Fruit fly (Drosophila melanogaster): Measurements from ENCODE around the gene CG18814.

Gene CG18814

DNA sequence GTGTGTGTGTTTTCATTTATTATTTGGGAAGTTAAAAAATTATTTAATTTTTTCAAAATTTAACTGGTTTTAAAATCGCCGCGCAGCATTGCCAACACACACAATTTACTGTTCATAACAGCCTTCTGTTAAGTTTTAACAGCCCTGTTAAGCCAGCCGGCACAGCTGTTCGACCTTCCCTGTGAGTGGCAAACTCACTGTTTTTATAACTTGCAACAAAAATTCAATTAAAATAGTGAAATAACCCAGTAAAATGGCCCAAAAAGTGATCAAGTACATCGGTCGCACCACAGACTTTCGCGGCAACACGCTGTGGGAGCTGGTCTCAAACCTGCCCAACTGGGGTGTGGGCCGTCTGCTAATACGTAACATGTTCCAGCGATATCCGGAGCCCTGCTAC is 21.7 kb upstream of the CG18814 start, which contains the start of gene mRpS34:
Gene mRpS34 (plus strand): TSS at position 161 of the 400 bp plus-strand sequence.
- no peak for TF ChIP-seq CG17801 (GFP tag; optimal IDR thresholded peaks at IDR 0.05; ENCODE audit: partially characterized antibody)

DNA sequence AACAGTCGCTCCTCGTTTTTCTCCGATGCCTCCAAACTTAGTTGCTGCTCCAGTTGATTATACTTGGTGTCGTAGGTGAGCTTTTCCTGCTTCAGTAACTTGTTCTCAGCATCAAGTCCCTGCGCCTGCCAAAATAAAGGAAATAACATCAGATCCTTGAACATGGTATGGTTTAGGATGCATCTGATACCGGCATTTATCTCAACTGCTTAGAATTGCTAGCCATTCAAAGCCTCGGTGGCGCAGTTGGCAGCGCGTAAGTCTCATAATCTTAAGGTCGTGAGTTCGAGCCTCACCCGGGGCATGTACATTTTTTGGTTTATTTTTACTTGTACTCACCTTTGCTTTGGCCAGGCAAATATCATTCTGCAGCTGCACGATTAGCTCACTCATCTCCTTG is 19.9 kb upstream of the CG18814 start:
- no peak for TF ChIP-seq CG17801 (GFP tag; optimal IDR thresholded peaks at IDR 0.05; ENCODE audit: partially characterized antibody)

DNA sequence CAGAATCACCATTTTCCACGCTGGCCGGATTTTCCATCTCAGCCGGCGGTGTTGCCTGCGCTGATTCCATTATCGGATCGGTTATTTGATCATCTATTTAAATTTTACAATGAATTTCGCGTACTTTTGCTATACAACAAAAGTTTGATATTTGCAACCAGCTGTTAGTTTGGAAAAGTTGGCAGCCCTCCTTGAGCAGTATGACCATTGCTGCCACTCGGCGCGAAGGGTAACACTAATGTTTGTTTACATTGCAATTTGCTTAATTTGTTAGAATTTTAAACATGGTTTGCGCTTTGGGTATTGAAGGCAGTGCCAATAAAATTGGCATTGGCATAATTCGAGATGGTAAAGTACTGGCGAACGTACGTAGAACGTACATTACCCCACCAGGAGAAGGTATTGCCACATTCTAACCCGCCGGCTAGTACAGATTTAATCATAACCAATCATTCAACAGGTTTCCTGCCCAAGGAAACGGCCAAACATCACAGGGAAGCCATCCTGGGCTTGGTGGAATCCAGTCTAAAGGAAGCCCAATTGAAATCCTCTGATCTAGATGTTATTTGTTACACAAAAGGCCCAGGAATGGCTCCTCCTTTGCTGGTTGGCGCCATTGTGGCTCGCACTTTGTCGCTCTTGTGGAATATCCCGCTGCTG is 17.7 kb upstream of the CG18814 start, which contains the start of the genes Golgin104 and Tcs3:
Gene Golgin104 (minus strand): TSS at position 182 of the 660 bp plus-strand sequence.
Gene Tcs3 (plus strand): TSS at position 222 of the 660 bp plus-strand sequence.
- TF ChIP-seq CG17801 (GFP tag; optimal IDR thresholded peaks at IDR 0.05; ENCODE audit: partially characterized antibody), result no peak

DNA sequence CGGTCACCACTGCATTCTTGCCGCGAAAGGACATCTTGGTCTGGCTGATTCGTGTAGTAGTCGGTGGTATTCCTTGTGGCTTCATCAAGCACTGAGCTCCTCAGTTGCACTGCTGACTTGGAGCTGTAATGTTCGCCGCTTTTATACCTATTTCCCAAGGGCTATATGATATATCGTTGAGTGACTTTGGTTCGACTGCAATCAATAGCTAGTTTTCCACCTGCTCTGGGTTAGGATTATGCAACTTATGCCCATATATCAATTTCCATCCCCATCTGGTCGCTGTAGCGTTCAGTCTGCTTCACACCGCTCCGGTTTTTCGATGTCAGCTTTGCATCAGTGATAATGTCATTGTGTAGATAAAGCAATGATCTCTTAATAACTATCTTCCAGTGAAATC is 15.4 kb upstream of the CG18814 start, which contains the start of gene Pdh:
Gene Pdh (minus strand): TSS at position 101 of the 400 bp plus-strand sequence.
- TF ChIP-seq CG17801 (GFP tag; optimal IDR thresholded peaks at IDR 0.05; ENCODE audit: partially characterized antibody), result no peak

DNA sequence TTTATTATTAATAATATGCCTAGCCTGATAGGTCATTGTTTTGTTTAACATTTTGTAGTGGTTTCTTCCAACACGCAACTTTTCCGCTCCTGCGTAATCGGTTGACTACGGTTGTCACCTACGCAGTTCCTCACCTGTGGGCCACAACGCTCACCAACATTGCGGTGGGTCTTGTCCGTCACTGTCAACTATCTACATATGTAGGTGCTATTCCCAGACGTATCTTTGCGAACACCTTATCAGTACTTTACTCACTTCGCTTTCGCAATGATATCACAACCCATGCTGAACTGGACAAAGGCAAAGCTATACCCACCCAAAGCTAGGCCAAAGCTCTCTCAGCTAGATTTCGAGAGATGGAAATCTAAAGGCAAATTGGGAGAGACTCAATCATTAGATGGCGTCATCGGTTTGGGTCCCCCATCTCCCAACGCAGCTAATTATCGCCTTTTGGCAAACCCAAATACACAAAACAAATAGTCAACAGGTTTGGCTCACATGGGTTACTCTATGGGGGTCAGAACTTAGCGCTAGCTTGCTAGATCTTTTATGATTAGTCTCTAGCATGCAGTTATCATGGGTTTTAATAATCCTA is 13.4 kb upstream of the CG18814 start:
- TF ChIP-seq CG17801 (GFP tag; optimal IDR thresholded peaks at IDR 0.05; ENCODE audit: partially characterized antibody), result no peak

dm6 chr3L:16357187-16357728 is 12.4 kb upstream of the CG18814 start:
- TF ChIP-seq CG17801 (GFP tag; optimal IDR thresholded peaks at IDR 0.05; ENCODE audit: partially characterized antibody), result no peak

DNA sequence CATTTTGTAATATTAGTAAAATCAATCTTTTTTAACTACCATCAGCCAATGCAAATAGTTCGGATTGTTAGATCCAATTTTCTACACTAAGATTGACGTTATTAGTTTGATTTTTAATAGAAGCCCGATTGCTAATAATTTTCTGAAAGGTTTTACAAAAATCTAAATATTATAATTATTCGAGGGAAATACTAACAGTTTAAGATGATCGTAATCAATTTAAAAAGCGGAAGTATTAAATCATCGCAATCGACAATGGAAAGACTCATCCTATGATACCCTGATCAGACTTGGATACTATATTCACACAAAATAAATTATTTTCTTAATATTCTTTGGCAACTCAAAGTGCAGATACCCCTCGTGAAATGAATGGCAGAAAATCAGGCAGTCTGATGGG is 11.8 kb upstream of the CG18814 start:
- no peak for TF ChIP-seq CG17801 (GFP tag; optimal IDR thresholded peaks at IDR 0.05; ENCODE audit: partially characterized antibody)

DNA sequence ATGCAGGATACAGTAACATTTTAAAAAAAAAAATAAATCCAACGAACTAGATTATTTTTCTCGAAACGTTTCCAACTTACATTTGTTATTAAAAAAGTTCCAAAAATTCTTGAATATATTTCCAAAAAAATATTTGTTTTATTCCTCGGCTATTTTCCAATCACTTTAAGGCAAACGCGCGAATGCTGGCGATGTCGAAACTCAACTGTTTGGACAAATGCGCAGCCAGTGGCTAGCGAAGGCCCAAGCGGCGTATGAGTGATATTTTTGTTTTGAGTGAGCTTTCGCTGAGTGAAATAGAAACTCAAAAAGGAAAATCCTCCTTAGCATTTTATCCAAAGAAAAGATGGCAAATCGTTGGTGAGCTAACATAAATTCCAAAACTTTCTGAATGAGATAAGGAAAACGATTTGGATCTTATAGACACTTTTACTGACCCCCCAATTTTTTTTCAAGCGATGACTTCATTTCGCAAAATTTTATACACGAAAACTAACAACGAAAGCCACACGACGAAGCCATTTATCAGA is 10.3 kb upstream of the CG18814 start, which contains the start of gene ringer:
Gene ringer (minus strand): TSS at position 210 of the 530 bp plus-strand sequence.
- no peak for TF ChIP-seq CG17801 (GFP tag; optimal IDR thresholded peaks at IDR 0.05; ENCODE audit: partially characterized antibody)

- no peak for TF ChIP-seq CG17801 (GFP tag; optimal IDR thresholded peaks at IDR 0.05; ENCODE audit: partially characterized antibody)
These were observed 9.8 kb upstream of the CG18814 start for dm6 chr3L:16359795-16360194.

DNA sequence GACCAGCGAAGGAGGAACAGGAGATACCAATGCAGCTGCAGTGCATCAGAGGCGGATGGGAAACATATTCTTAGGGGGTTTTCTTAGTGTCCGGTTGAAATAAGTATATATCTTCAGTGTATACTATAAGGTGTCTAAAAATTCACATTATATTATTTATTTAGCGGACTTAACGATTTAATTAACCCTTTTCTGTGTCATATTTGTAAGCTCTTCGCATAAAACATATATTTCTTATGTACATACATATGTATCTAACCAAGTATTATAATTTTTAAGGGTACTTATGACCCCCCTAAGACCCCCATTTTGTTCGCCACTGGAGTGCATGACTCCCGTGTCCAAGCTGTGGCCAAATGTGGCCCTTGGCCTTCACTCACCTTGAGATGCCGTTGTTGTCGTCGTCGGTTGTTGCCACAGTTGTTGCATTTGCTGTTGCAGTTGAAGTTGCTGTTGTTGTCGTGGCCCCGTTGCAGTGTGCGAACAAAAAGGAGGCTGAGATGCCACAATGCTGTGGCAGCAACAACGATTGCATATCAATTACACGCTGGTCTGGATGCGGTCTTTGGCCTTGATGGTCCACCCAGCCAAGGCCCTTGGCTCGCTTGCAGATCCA is 8.3 kb upstream of the CG18814 start:
- TF ChIP-seq CG17801 (GFP tag; optimal IDR thresholded peaks at IDR 0.05; ENCODE audit: partially characterized antibody), result no peak

- no peak for TF ChIP-seq CG17801 (GFP tag; optimal IDR thresholded peaks at IDR 0.05; ENCODE audit: partially characterized antibody)
These were observed 7.4 kb upstream of the CG18814 start, which contains the start of gene Cpr72Ea for dm6 chr3L:16362119-16362653. Cpr72Ea (plus strand) TSS chr3L:16362603.

- no peak for TF ChIP-seq CG17801 (GFP tag; optimal IDR thresholded peaks at IDR 0.05; ENCODE audit: partially characterized antibody)
These were observed 5.4 kb upstream of the CG18814 start for dm6 chr3L:16364182-16364581.

DNA sequence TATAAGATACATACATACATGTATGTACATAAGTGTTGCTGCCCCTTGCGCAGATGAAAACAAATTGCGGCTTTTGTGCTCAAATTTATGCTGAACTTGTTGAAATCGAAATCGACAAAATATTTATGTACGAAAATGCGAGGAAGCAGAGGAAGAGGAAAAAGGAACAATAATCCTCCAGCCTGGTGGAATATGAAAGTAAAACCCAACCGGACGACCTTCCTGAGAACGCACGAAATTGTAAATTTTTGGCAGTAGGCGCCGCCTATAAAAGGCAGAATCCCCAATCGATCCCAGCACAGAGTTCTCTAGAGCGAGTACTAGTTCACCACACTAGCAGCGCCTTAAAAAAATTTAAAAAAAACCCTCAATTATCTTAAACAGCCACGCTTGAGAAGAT is 5.0 kb upstream of the CG18814 start, which contains the start of gene Cpr72Eb:
Gene Cpr72Eb (plus strand): TSS at position 301 of the 400 bp plus-strand sequence.
- no peak for TF ChIP-seq CG17801 (GFP tag; optimal IDR thresholded peaks at IDR 0.05; ENCODE audit: partially characterized antibody)

- no peak for TF ChIP-seq CG17801 (GFP tag; optimal IDR thresholded peaks at IDR 0.05; ENCODE audit: partially characterized antibody)
These were observed 2.4 kb upstream of the CG18814 start, which contains the start of gene Cpr72Ec for dm6 chr3L:16367240-16367639. Cpr72Ec (minus strand) TSS chr3L:16367340.

- no peak for TF ChIP-seq CG17801 (GFP tag; optimal IDR thresholded peaks at IDR 0.05; ENCODE audit: partially characterized antibody)
These were observed 1.4 kb upstream of the CG18814 start, which contains the start of gene CG4842 for dm6 chr3L:16368199-16368598. CG4842 (plus strand) TSS chr3L:16368389.

Data from ovary, adult (tissue).